Worm (Caenorhabditis elegans): ENCODE data around the gene F01D5.6.

The F01D5.6 gene

ce11 chrII:14036724-14037483 is 30.6 kb downstream of the F01D5.6 start (continued):
- no peak for TF ChIP-seq sma-3 (GFP tag; optimal IDR thresholded peaks at IDR 0.05)
- peak; percentile 7 for TF ChIP-seq Y55F3AM.14 (GFP tag; optimal IDR thresholded peaks at IDR 0.05)
- TF ChIP-seq ztf-1 (GFP tag; conservative IDR thresholded peaks at IDR 0.05) = no peak
- TF ChIP-seq unc-39 (tag; optimal IDR thresholded peaks at IDR 0.05) = no peak
- no peak for TF ChIP-seq nhr-23 (tag; optimal IDR thresholded peaks at IDR 0.05)
- TF ChIP-seq unc-62 (GFP tag; optimal IDR thresholded peaks at IDR 0.05) = no peak
- no peak for TF ChIP-seq nhr-237 (tag; optimal IDR thresholded peaks at IDR 0.05)
- TF ChIP-seq crh-2 (tag; optimal IDR thresholded peaks at IDR 0.05) = peak; percentile 13
- no peak for TF ChIP-seq nhr-12 (tag; optimal IDR thresholded peaks at IDR 0.05)
- peak; percentile 38 to 67 for TF ChIP-seq mdl-1 (tag; optimal IDR thresholded peaks at IDR 0.05)
- TF ChIP-seq nhr-25 (tag; optimal IDR thresholded peaks at IDR 0.05) = no peak

- no peak for TF ChIP-seq sma-9 (GFP tag; optimal IDR thresholded peaks at IDR 0.05)
- no peak for TF ChIP-seq sma-9 (tag; optimal IDR thresholded peaks at IDR 0.05)
- TF ChIP-seq C34F6.9 (tag; optimal IDR thresholded peaks at IDR 0.05) = peak; percentile 18
- no peak for TF ChIP-seq fos-1 (tag; optimal IDR thresholded peaks at IDR 0.05)
- no peak for TF ChIP-seq ztf-4 (tag; optimal IDR thresholded peaks at IDR 0.05)
- TF ChIP-seq lin-13 (GFP tag; optimal IDR thresholded peaks at IDR 0.05) = no peak
- no peak for TF ChIP-seq nhr-23 (tag; optimal IDR thresholded peaks at IDR 0.05)
- TF ChIP-seq crh-2 (tag; optimal IDR thresholded peaks at IDR 0.05) = peak; percentile 26
Measured at ce11 chrII:14037484-14038303, 31.4 kb downstream of the F01D5.6 start.

DNA sequence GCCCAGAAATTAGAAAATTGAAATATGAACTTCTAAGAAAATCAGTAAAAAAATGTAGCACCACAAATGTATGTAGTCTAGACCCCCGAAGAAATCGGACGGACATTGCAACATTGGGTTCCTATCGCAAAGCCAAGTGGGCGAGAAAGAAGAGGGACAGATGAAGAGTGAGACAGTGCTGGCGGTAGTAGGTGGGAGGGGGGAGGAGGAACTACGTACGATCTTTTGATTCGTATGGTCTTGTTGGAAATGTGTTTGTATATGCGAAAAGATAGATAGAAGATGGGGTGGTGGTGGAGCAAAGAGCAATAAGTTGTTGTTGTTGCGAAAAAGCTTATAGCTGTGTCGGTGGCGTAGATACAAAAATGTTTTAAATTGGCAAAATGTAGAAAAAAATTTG is 32.0 kb downstream of the F01D5.6 start:
- TF ChIP-seq unc-55 (GFP tag; optimal IDR thresholded peaks at IDR 0.05) = no peak
- TF ChIP-seq egl-27 (tag; optimal IDR thresholded peaks at IDR 0.05) = no peak
- no peak for TF ChIP-seq ceh-82 (tag; optimal IDR thresholded peaks at IDR 0.05)
- peak; percentile 0 for TF ChIP-seq sma-3 (GFP tag; optimal IDR thresholded peaks at IDR 0.05)
- no peak for TF ChIP-seq alr-1 (tag; optimal IDR thresholded peaks at IDR 0.05)
- no peak for TF ChIP-seq nhr-21 (tag; optimal IDR thresholded peaks at IDR 0.05)
- TF ChIP-seq aly-2 (tag; optimal IDR thresholded peaks at IDR 0.05) = no peak
- TF ChIP-seq crh-2 (tag; optimal IDR thresholded peaks at IDR 0.05) = no peak
- peak; percentile 37 for TF ChIP-seq sma-9 (GFP tag; optimal IDR thresholded peaks at IDR 0.05)
- no peak for TF ChIP-seq sma-9 (tag; optimal IDR thresholded peaks at IDR 0.05)
- TF ChIP-seq lin-13 (GFP tag; optimal IDR thresholded peaks at IDR 0.05) = no peak
- peak; percentile 0 for TF ChIP-seq F13H6.1 (tag; optimal IDR thresholded peaks at IDR 0.05)
- TF ChIP-seq fos-1 (tag; optimal IDR thresholded peaks at IDR 0.05) = peak; percentile 32
- TF ChIP-seq mdl-1 (tag; optimal IDR thresholded peaks at IDR 0.05) = peak in 1 of 2 experiments; percentile 33

- peak; percentile 37 for TF ChIP-seq ama-1 (optimal IDR thresholded peaks at IDR 0.05)
- no peak for TF ChIP-seq ceh-16 (tag; optimal IDR thresholded peaks at IDR 0.05)
Measured at ce11 chrII:14039811-14040203, 33.5 kb downstream of the F01D5.6 start.

DNA sequence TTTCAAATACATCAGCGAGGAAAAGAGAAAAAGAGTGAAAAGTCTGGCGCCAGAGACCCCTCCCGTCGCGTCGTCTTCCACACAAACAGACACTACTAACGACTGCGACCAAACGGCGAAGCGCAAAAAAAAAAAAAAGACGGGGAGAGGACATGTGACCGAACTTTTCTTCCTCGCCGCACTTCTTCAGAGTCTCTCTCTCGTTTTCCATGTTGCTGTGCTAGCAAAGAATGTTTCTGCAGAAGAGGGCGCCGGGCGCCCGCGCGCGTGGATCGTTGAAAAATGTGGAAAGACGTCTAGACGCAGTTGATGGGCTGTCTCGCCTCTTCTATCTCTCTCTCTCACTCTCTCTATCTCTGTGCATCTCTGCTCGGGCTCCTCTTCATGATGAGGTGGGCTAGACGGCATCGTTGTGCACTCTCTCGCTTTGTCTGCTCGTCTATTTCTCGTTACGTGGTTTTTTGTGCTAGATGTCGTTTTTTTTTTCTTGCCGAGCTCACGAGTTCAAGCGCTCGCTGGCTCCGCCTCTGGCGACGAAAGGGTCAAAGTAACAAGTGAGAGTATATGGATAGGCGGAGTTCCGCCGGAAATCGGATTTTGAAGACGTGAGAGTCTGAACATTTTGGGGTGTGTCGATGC is 34.0 kb downstream of the F01D5.6 start:
- TF ChIP-seq sem-4 (tag; optimal IDR thresholded peaks at IDR 0.05) = peak; percentile 94
- TF ChIP-seq ceh-16 (tag; optimal IDR thresholded peaks at IDR 0.05) = peak; percentile 74
- TF ChIP-seq ztf-4 (tag; optimal IDR thresholded peaks at IDR 0.05) = peak; percentile 87
- TF ChIP-seq lin-13 (GFP tag; optimal IDR thresholded peaks at IDR 0.05) = peak; percentile 79
- peak; percentile 67 for TF ChIP-seq fos-1 (tag; optimal IDR thresholded peaks at IDR 0.05)
- TF ChIP-seq unc-39 (tag; optimal IDR thresholded peaks at IDR 0.05) = peak; percentile 44
- TF ChIP-seq nhr-129 (tag; optimal IDR thresholded peaks at IDR 0.05) = peak; percentile 91
- TF ChIP-seq egl-27 (tag; optimal IDR thresholded peaks at IDR 0.05) = peak; percentile 89
- TF ChIP-seq nhr-10 (tag; optimal IDR thresholded peaks at IDR 0.05) = no peak
- TF ChIP-seq nhr-6 (tag; optimal IDR thresholded peaks at IDR 0.05) = peak; percentile 75
- TF ChIP-seq ztf-11 (tag; optimal IDR thresholded peaks at IDR 0.05) = no peak
- peak; percentile 35 for TF ChIP-seq ceh-82 (tag; optimal IDR thresholded peaks at IDR 0.05)
- TF ChIP-seq nhr-237 (tag; optimal IDR thresholded peaks at IDR 0.05) = no peak
- TF ChIP-seq nhr-25 (tag; optimal IDR thresholded peaks at IDR 0.05) = peak; percentile 80
- TF ChIP-seq mbf-1 (tag; optimal IDR thresholded peaks at IDR 0.05) = no peak
- TF ChIP-seq C34F6.9 (tag; optimal IDR thresholded peaks at IDR 0.05) = peak; percentile 84
- peak; percentile 67 for TF ChIP-seq unc-62 (GFP tag; optimal IDR thresholded peaks at IDR 0.05)
- peak; percentile 85 for TF ChIP-seq sma-3 (GFP tag; optimal IDR thresholded peaks at IDR 0.05)
- TF ChIP-seq nhr-11 (tag; optimal IDR thresholded peaks at IDR 0.05) = peak; percentile 21
- TF ChIP-seq Y55F3AM.14 (GFP tag; optimal IDR thresholded peaks at IDR 0.05) = peak; percentile 96
- no peak for TF ChIP-seq peb-1 (tag; optimal IDR thresholded peaks at IDR 0.05)
- no peak for TF ChIP-seq aly-2 (tag; optimal IDR thresholded peaks at IDR 0.05)
- no peak for TF ChIP-seq skn-1 (tag; optimal IDR thresholded peaks at IDR 0.05)
- peak; percentile 98 for TF ChIP-seq sma-9 (GFP tag; optimal IDR thresholded peaks at IDR 0.05)
- no peak for TF ChIP-seq sma-9 (tag; optimal IDR thresholded peaks at IDR 0.05)
- TF ChIP-seq ama-1 (optimal IDR thresholded peaks at IDR 0.05) = no peak
- peak; percentile 96 to 98 for TF ChIP-seq mdl-1 (tag; optimal IDR thresholded peaks at IDR 0.05)
- TF ChIP-seq ztf-1 (GFP tag; conservative IDR thresholded peaks at IDR 0.05) = no peak
- TF ChIP-seq nhr-77 (tag; optimal IDR thresholded peaks at IDR 0.05) = peak; percentile 84
- TF ChIP-seq alr-1 (tag; optimal IDR thresholded peaks at IDR 0.05) = no peak
- peak; percentile 90 for TF ChIP-seq crh-2 (tag; optimal IDR thresholded peaks at IDR 0.05)
- peak; percentile 70 to 92 for TF ChIP-seq lsy-2 (tag; optimal IDR thresholded peaks at IDR 0.05)
- no peak for TF ChIP-seq elt-3 (tag; optimal IDR thresholded peaks at IDR 0.05)

Measured in whole organism, L2 larva.